Worm (Caenorhabditis elegans) whole organism, late embryonic: ENCODE data around the gene cutl-16.

Source experiments
- C38D4.7 ChIP-seq: fragments of 200-800 bp; sonication (Bioruptor generic); optimal IDR thresholded peaks from 2 replicates; lab custom pipeline; 2018; ENCODE audit warnings: mild to moderate bottlenecking, missing genetic modification characterization, moderate library complexity, missing compliant biosample characterization
- F13H6.1 ChIP-seq: sonication (generic microtip); optimal IDR thresholded peaks from 2 replicates; lab custom pipeline; 2016; ENCODE audit warnings: missing genetic modification characterization, missing compliant biosample characterization
- K02D7.2 ChIP-seq: sonication (generic microtip); optimal IDR thresholded peaks from 2 replicates; lab custom pipeline; 2017; ENCODE audit warnings: mild to moderate bottlenecking, missing genetic modification characterization, missing compliant biosample characterization
- T23F11.4 ChIP-seq: fragments of 200-800 bp; sonication (Bioruptor generic); optimal IDR thresholded peaks from 2 replicates; lab custom pipeline; 2018; ENCODE audit warnings: mild to moderate bottlenecking, missing genetic modification characterization, missing compliant biosample characterization
- ahr-1 ChIP-seq: sonication (generic microtip); optimal IDR thresholded peaks from 2 replicates; lab custom pipeline; 2016; ENCODE audit warnings: missing genetic modification characterization, missing compliant biosample characterization
- ceh-14 ChIP-seq: sonication (generic microtip); optimal IDR thresholded peaks from 2 replicates; lab custom pipeline; 2016; ENCODE audit warnings: missing genotype, missing genetic modification characterization, missing compliant biosample characterization
- ceh-22 ChIP-seq: sonication (generic microtip); optimal IDR thresholded peaks from 2 replicates; lab custom pipeline; 2017; ENCODE audit warnings: missing biosample characterization, missing genetic modification characterization
- ceh-24 ChIP-seq: sonication (generic microtip); optimal IDR thresholded peaks from 2 replicates; lab custom pipeline; 2016; ENCODE audit warnings: mild to moderate bottlenecking, missing genetic modification characterization, missing compliant biosample characterization
- ceh-31 ChIP-seq: sonication (generic microtip); optimal IDR thresholded peaks from 2 replicates; lab custom pipeline; 2016; ENCODE audit warnings: missing genetic modification characterization, missing compliant biosample characterization
- ceh-34 ChIP-seq: sonication (generic microtip); optimal IDR thresholded peaks from 2 replicates; lab custom pipeline; 2016; ENCODE audit warnings: mild to moderate bottlenecking, missing genetic modification characterization, missing compliant biosample characterization
- ceh-48 ChIP-seq: sonication (generic microtip); optimal IDR thresholded peaks from 2 replicates; lab custom pipeline; 2016; ENCODE audit warnings: missing genetic modification characterization, inconsistent platforms, missing compliant biosample characterization
- ceh-6 ChIP-seq: fragments of 200-800 bp; sonication (Bioruptor generic); optimal IDR thresholded peaks from 2 replicates; lab custom pipeline; 2018; ENCODE audit warnings: mild to moderate bottlenecking, missing genetic modification characterization, missing compliant biosample characterization
- dmd-4 ChIP-seq: sonication (generic microtip); optimal IDR thresholded peaks from 2 replicates; lab custom pipeline; 2016; ENCODE audit warnings: borderline replicate concordance, missing genetic modification characterization, missing compliant biosample characterization
- dve-1 ChIP-seq: sonication (generic microtip); optimal IDR thresholded peaks from 2 replicates; lab custom pipeline; 2017; ENCODE audit warnings: antibody characterized with exemption, mild to moderate bottlenecking, missing genetic modification characterization, missing compliant biosample characterization
- elt-2 ChIP-seq: sonication (generic microtip); optimal IDR thresholded peaks from 2 replicates; lab custom pipeline; 2016; ENCODE audit warnings: missing genetic modification reagents, missing genetic modification characterization, missing compliant biosample characterization
- elt-4 ChIP-seq: sonication (generic microtip); optimal IDR thresholded peaks from 2 replicates; lab custom pipeline; 2016; ENCODE audit warnings: missing genetic modification characterization, missing compliant biosample characterization
- ets-4 ChIP-seq: sonication (generic microtip); optimal IDR thresholded peaks from 2 replicates; lab custom pipeline; 2016; ENCODE audit warnings: missing genetic modification characterization, missing compliant biosample characterization
- eyg-1 ChIP-seq: sonication (generic microtip); optimal IDR thresholded peaks from 2 replicates; lab custom pipeline; 2016; ENCODE audit warnings: missing genotype, missing genetic modification characterization, missing compliant biosample characterization
- gmeb-2 ChIP-seq: sonication (generic microtip); optimal IDR thresholded peaks from 2 replicates; lab custom pipeline; 2016; ENCODE audit warnings: missing genetic modification characterization, inconsistent platforms, missing compliant biosample characterization
- hlh-15 ChIP-seq: sonication (generic microtip); optimal IDR thresholded peaks from 2 replicates; lab custom pipeline; 2016; ENCODE audit warnings: missing genetic modification characterization, missing compliant biosample characterization
- hlh-30 ChIP-seq: sonication (generic microtip); optimal IDR thresholded peaks from 2 replicates; lab custom pipeline; 2017; ENCODE audit warnings: antibody characterized with exemption, missing genetic modification characterization, missing compliant biosample characterization; ENCODE audit not compliant: insufficient read depth
- hlh-8 ChIP-seq: sonication (generic microtip); optimal IDR thresholded peaks from 2 replicates; lab custom pipeline; 2016; ENCODE audit warnings: missing genotype, missing genetic modification characterization, missing compliant biosample characterization
- lin-11 ChIP-seq: fragments of 200-800 bp; sonication (Bioruptor generic); optimal IDR thresholded peaks from 2 replicates; lab custom pipeline; 2018; ENCODE audit warnings: mild to moderate bottlenecking, missing genetic modification characterization, missing compliant biosample characterization
- nfya-1 ChIP-seq: sonication (generic microtip); optimal IDR thresholded peaks from 2 replicates; lab custom pipeline; 2017; ENCODE audit warnings: missing genetic modification characterization, mild to moderate bottlenecking, missing compliant biosample characterization, antibody characterized with exemption, moderate library complexity
- npax-4 ChIP-seq: sonication (generic microtip); optimal IDR thresholded peaks from 2 replicates; lab custom pipeline; 2016; ENCODE audit warnings: missing genetic modification characterization, missing compliant biosample characterization
- odd-2 ChIP-seq: sonication (generic microtip); optimal IDR thresholded peaks from 2 replicates; lab custom pipeline; 2017; ENCODE audit warnings: antibody characterized with exemption, mild to moderate bottlenecking, missing genetic modification characterization, missing compliant biosample characterization
- pag-3 ChIP-seq: sonication (generic microtip); optimal IDR thresholded peaks from 2 replicates; lab custom pipeline; 2016; ENCODE audit warnings: missing compliant biosample characterization, missing genetic modification characterization, borderline replicate concordance
- pat-9 ChIP-seq: fragments of 200-800 bp; sonication (Bioruptor generic); optimal IDR thresholded peaks from 2 replicates; lab custom pipeline; 2018; ENCODE audit warnings: mild to moderate bottlenecking, missing genetic modification characterization, moderate library complexity, missing compliant biosample characterization
- pha-2 ChIP-seq: sonication (generic microtip); optimal IDR thresholded peaks from 2 replicates; lab custom pipeline; 2017; ENCODE audit warnings: mild to moderate bottlenecking, missing genetic modification characterization, missing compliant biosample characterization
- pha-4 ChIP-seq: fragments of 150-350 bp; optimal IDR thresholded peaks from 2 replicates; lab custom pipeline; 2018; ENCODE audit warnings: missing biosample characterization, missing genetic modification reagents, missing genetic modification characterization
- pqm-1 ChIP-seq: sonication (generic microtip); optimal IDR thresholded peaks from 2 replicates; lab custom pipeline; 2016; ENCODE audit warnings: missing genetic modification characterization, missing compliant biosample characterization
- ref-2 ChIP-seq: sonication (generic microtip); optimal IDR thresholded peaks from 2 replicates; lab custom pipeline; 2016; ENCODE audit warnings: missing genetic modification characterization, missing compliant biosample characterization
- tbx-7 ChIP-seq: sonication (generic microtip); optimal IDR thresholded peaks from 2 replicates; lab custom pipeline; 2016; ENCODE audit warnings: missing genotype, missing genetic modification characterization, missing compliant biosample characterization
- unc-3 ChIP-seq, 2 experiments: fragments of 200-800 bp in 1 of 2; sonication (Bioruptor generic) in 1 of 2; sonication (generic microtip) in 1 of 2; conservative IDR thresholded peaks in 1 of 2; optimal IDR thresholded peaks in 1 of 2; 2 replicates each; pipeline versions ENCODE4 v1.3.6 to Lab custom; 2016 to 2022; ENCODE audit warnings: missing compliant biosample characterization in 2 of 2, missing genetic modification characterization in 2 of 2, missing genetic modification reagents in 1 of 2
- unc-42 ChIP-seq: sonication (generic microtip); optimal IDR thresholded peaks from 2 replicates; lab custom pipeline; 2016; ENCODE audit warnings: missing genotype, missing genetic modification characterization, missing compliant biosample characterization
- unc-55 ChIP-seq: sonication (generic microtip); optimal IDR thresholded peaks from 2 replicates; lab custom pipeline; 2017; ENCODE audit warnings: missing biosample characterization, missing genetic modification reagents, missing genetic modification characterization
- unc-86 ChIP-seq: sonication (generic microtip); optimal IDR thresholded peaks from 2 replicates; lab custom pipeline; 2016; ENCODE audit warnings: missing genetic modification characterization, missing compliant biosample characterization

Gene cutl-16

ce11 chrII:6448656-6449055 lies 7.4 kb downstream of the cutl-16 start:
- TF ChIP-seq lin-11 (tag; lab: Kevin White, UChicago) (no peak), unc-55 (GFP tag; lab: Kevin White, UChicago) (no peak), T23F11.4 (GFP tag; lab: Kevin White, UChicago) (no peak), pha-4 (tag; lab: Kevin White, UChicago) (no peak), odd-2 (tag; lab: Kevin White, UChicago) (no peak), ceh-24 (tag; lab: Kevin White, UChicago) (no peak), gmeb-2 (no peak), tbx-7 (no peak), C38D4.7 (GFP tag; lab: Kevin White, UChicago) (no peak), elt-4 (tag; lab: Kevin White, UChicago) (no peak), ceh-6 (no peak), dve-1 (tag; lab: Kevin White, UChicago) (no peak), ref-2 (tag; lab: Kevin White, UChicago) (no peak)

ce11 chrII:6449656-6450055 lies 8.4 kb downstream of the cutl-16 start, which contains the start of gene nhr-22:
Gene nhr-22, minus strand, starts transcription at chrII:6449792.
- TF ChIP-seq K02D7.2 (tag; lab: Kevin White, UChicago) (no peak), npax-4 (tag; lab: Kevin White, UChicago) (no peak), dmd-4 (tag; lab: Kevin White, UChicago) (no peak), ceh-22 (tag; lab: Kevin White, UChicago) (no peak), ahr-1 (tag; lab: Kevin White, UChicago) (no peak), tbx-7 (no peak), ceh-34 (tag; lab: Kevin White, UChicago) (no peak), hlh-15 (tag; lab: Kevin White, UChicago) (no peak)
- TF ChIP-seq, all 69 proteins: peak for 0

- TF ChIP-seq ceh-31 (peak; percentile 62), ceh-14 (tag; lab: Kevin White, UChicago) (peak; percentile 11), hlh-30 (tag; lab: Kevin White, UChicago) (peak; percentile 60), ceh-48 (tag; lab: Kevin White, UChicago) (peak; percentile 13), hlh-15 (tag; lab: Kevin White, UChicago) (no peak), nfya-1 (tag; lab: Kevin White, UChicago) (peak; percentile 37), hlh-8 (tag; lab: Kevin White, UChicago) (peak; percentile 21), unc-42 (tag; lab: Kevin White, UChicago) (peak; percentile 90), tbx-7 (no peak), unc-55 (GFP tag; lab: Kevin White, UChicago) (no peak)
These were observed 12.1 kb downstream of the cutl-16 start, which contains the start of gene atg-16.2 for ce11 chrII:6453341-6453806. Gene atg-16.2, minus strand, starts transcription at chrII:6453391.

- no peak for TF ChIP-seq eyg-1
- no peak for TF ChIP-seq pha-2 (tag; lab: Kevin White, UChicago)
- no peak for TF ChIP-seq elt-2
- no peak for TF ChIP-seq ets-4 (tag; lab: Kevin White, UChicago)
- no peak for TF ChIP-seq ref-2 (tag; lab: Kevin White, UChicago)
- no peak for TF ChIP-seq elt-4 (tag; lab: Kevin White, UChicago)
- no peak for TF ChIP-seq unc-3 (GFP tag; conservative IDR thresholded peaks at IDR 0.05; lab: Robert Waterston, UW)
- no peak for TF ChIP-seq unc-3 (tag; optimal IDR thresholded peaks at IDR 0.05; lab: Kevin White, UChicago)
- no peak for TF ChIP-seq ceh-22 (tag; lab: Kevin White, UChicago)
- no peak for TF ChIP-seq unc-55 (GFP tag; lab: Kevin White, UChicago)
- TF ChIP-seq pqm-1, result no peak
- TF ChIP-seq ceh-14 (tag; lab: Kevin White, UChicago), result no peak
- TF ChIP-seq C38D4.7 (GFP tag; lab: Kevin White, UChicago), result no peak
- TF ChIP-seq T23F11.4 (GFP tag; lab: Kevin White, UChicago), result no peak
- TF ChIP-seq tbx-7, result no peak
- no peak for TF ChIP-seq F13H6.1
- TF ChIP-seq pag-3 (tag; lab: Kevin White, UChicago), result no peak
- no peak for TF ChIP-seq pat-9 (tag; lab: Kevin White, UChicago)
- TF ChIP-seq unc-86, result no peak
These were observed 13.4 kb downstream of the cutl-16 start, which contains the start of gene aptf-1 for ce11 chrII:6454671-6455070. Gene aptf-1, plus strand, starts transcription at chrII:6454971.
